Worm (Caenorhabditis elegans): ENCODE data around the gene R11E3.1.

DNA sequence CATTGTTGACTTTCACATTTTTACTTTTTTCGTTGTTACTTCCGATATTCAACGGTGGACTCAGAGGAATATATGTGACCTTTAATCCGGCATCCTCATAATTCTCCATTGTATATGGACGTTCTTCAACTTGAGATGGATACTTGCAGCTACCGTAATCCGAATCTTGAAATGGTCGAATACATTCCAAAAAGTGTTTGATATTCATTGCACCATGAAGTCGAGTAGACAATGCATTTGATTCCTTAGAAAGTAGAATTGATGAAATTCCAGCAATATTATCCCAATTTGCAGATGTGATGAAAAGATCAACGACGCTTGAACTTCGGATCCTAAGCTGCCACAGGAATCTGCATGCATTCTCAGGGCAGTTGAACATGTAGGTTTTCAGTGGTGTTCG, 47.1 kb upstream of the R11E3.1 start:
- no peak for TF ChIP-seq snpc-4 (tag; optimal IDR thresholded peaks at IDR 0.05)
- TF ChIP-seq lsy-2 (tag; optimal IDR thresholded peaks at IDR 0.05), result no peak
- TF ChIP-seq tlp-1 (tag; optimal IDR thresholded peaks at IDR 0.05), result no peak
- no peak for TF ChIP-seq aha-1 (tag; optimal IDR thresholded peaks at IDR 0.05)
- no peak for TF ChIP-seq efl-3 (GFP tag; optimal IDR thresholded peaks at IDR 0.05)
- TF ChIP-seq zag-1 (tag; optimal IDR thresholded peaks at IDR 0.05), result no peak
- TF ChIP-seq unc-130 (tag; optimal IDR thresholded peaks at IDR 0.05), result no peak
